Fruit fly (Drosophila melanogaster) S2 (cell line): ENCODE measurements around the gene CG11000.

Source experiments
- CG8478 ChIP-seq: fragments of >200 bp; optimal IDR thresholded peaks from 2 replicates; lab custom pipeline; 2018
- CTCF ChIP-seq, 2 experiments: fragments of >200 bp; optimal IDR thresholded peaks; 2 replicates each; lab custom pipeline; 2018

- no peak for TF ChIP-seq CTCF (optimal IDR thresholded peaks at IDR 0.05; lab: Kevin White, UChicago)
- TF ChIP-seq CG8478: no peak
These were observed 44.6 kb downstream of the CG11000 start, which contains the start of gene CG14676 for dm6 chr3R:5846570-5847270.
